Fruit fly (Drosophila melanogaster) whole organism, embryonic: ENCODE results near the gene lva.

Experiments used
- Aef1 ChIP-seq: fragments of 200-800 bp; sonication (Bioruptor generic); IDR thresholded peaks from 3 replicates; pipeline ENCODE4 v1.3.6; 2022; ENCODE audit warnings: missing biosample characterization, missing genetic modification characterization
- Blimp-1 ChIP-seq: fragments of 200-800 bp; sonication (Bioruptor generic); optimal IDR thresholded peaks from 3 replicates; lab custom pipeline; 2018; ENCODE audit warnings: missing biosample characterization, missing genetic modification characterization, mild to moderate bottlenecking, moderate library complexity, missing genetic modification reagents
- Bteb2 ChIP-seq: fragments of 200-800 bp; sonication (Bioruptor generic); optimal IDR thresholded peaks from 2 replicates; lab custom pipeline; 2016; ENCODE audit warnings: missing biosample characterization, missing genetic modification characterization
- CG11504 ChIP-seq: fragments of 200-800 bp; sonication (Bioruptor generic); optimal IDR thresholded peaks from 3 replicates; lab custom pipeline; 2019; ENCODE audit warnings: missing biosample characterization, mild to moderate bottlenecking, missing genetic modification characterization, moderate library complexity
- CG12391 ChIP-seq: fragments of 200-800 bp; sonication (Bioruptor generic); optimal IDR thresholded peaks from 3 replicates; lab custom pipeline; 2018; ENCODE audit warnings: missing biosample characterization, mild to moderate bottlenecking, missing genetic modification characterization, moderate library complexity
- CG13123 ChIP-seq: fragments of 200-800 bp; sonication (Bioruptor generic); optimal IDR thresholded peaks from 2 replicates; lab custom pipeline; 2016; ENCODE audit warnings: missing biosample characterization, missing genetic modification characterization
- CG16815 ChIP-seq: fragments of 200-800 bp; sonication (Bioruptor generic); optimal IDR thresholded peaks from 3 replicates; lab custom pipeline; 2017; ENCODE audit warnings: missing biosample characterization, mild to moderate bottlenecking, missing genetic modification characterization
- CG17385 ChIP-seq: fragments of 200-800 bp; sonication (Bioruptor generic); optimal IDR thresholded peaks from 3 replicates; lab custom pipeline; 2018; ENCODE audit warnings: missing biosample characterization, mild to moderate bottlenecking, missing genetic modification characterization
- CG17912 ChIP-seq: fragments of 200-800 bp; sonication (Bioruptor generic); optimal IDR thresholded peaks from 2 replicates; lab custom pipeline; 2018; ENCODE audit warnings: missing biosample characterization, mild to moderate bottlenecking, missing genetic modification characterization
- CG2120 ChIP-seq: fragments of 200-800 bp; sonication (Bioruptor generic); optimal IDR thresholded peaks from 3 replicates; lab custom pipeline; 2016; ENCODE audit warnings: missing biosample characterization, missing genetic modification characterization
- CG2678 ChIP-seq: fragments of 200-800 bp; sonication (Bioruptor generic); optimal IDR thresholded peaks from 3 replicates; lab custom pipeline; 2019; ENCODE audit warnings: missing biosample characterization, mild to moderate bottlenecking, missing genetic modification characterization, moderate library complexity
- CG32532 ChIP-seq: fragments of 200-800 bp; sonication (Bioruptor generic); IDR thresholded peaks from 2 replicates; pipeline ENCODE4 v1.3.6; 2022; ENCODE audit warnings: missing biosample characterization, missing genetic modification characterization
- CG3995 ChIP-seq: fragments of 200-800 bp; sonication (Bioruptor generic); optimal IDR thresholded peaks from 3 replicates; lab custom pipeline; 2016; ENCODE audit warnings: missing biosample characterization, missing genetic modification characterization
- CG4424 ChIP-seq: fragments of 200-800 bp; sonication (Bioruptor generic); optimal IDR thresholded peaks from 3 replicates; lab custom pipeline; 2016; ENCODE audit warnings: missing biosample characterization, missing genetic modification characterization
- CG4707 ChIP-seq: fragments of 200-800 bp; sonication (Bioruptor generic); optimal IDR thresholded peaks from 2 replicates; lab custom pipeline; 2018; ENCODE audit warnings: missing biosample characterization, mild to moderate bottlenecking, missing genetic modification characterization, moderate library complexity
- CG7556 ChIP-seq: fragments of 200-800 bp; sonication (Bioruptor generic); optimal IDR thresholded peaks from 2 replicates; lab custom pipeline; 2017; ENCODE audit warnings: missing biosample characterization, mild to moderate bottlenecking, missing genetic modification characterization
- CG7786 ChIP-seq: fragments of 200-800 bp; sonication (Bioruptor generic); optimal IDR thresholded peaks from 2 replicates; lab custom pipeline; 2016; ENCODE audit warnings: missing biosample characterization, missing genetic modification characterization
- CG7839 ChIP-seq: fragments of 200-800 bp; sonication (Bioruptor generic); optimal IDR thresholded peaks from 3 replicates; lab custom pipeline; 2018; ENCODE audit warnings: missing biosample characterization, mild to moderate bottlenecking, missing genetic modification characterization, moderate library complexity
- CG9932 ChIP-seq: fragments of 200-800 bp; sonication (Bioruptor generic); IDR thresholded peaks from 2 replicates; pipeline ENCODE4 v1.3.6; 2022; ENCODE audit warnings: missing biosample characterization, missing genetic modification characterization
- CrebB ChIP-seq: fragments of 200-800 bp; sonication (Bioruptor generic); optimal IDR thresholded peaks from 3 replicates; lab custom pipeline; 2018; ENCODE audit warnings: missing biosample characterization, mild to moderate bottlenecking, missing genetic modification characterization
- D19A ChIP-seq: fragments of 200-800 bp; optimal IDR thresholded peaks from 3 replicates; lab custom pipeline; 2019; ENCODE audit warnings: missing biosample characterization, mild to moderate bottlenecking, missing genetic modification characterization, moderate library complexity
- Dbx ChIP-seq: fragments of 200-800 bp; sonication (Bioruptor generic); IDR thresholded peaks from 3 replicates; pipeline ENCODE4 v1.3.6; 2022; ENCODE audit warnings: missing biosample characterization, missing genetic modification characterization
- Deaf1 ChIP-seq: fragments of 200-800 bp; optimal IDR thresholded peaks from 3 replicates; lab custom pipeline; 2019; ENCODE audit warnings: missing biosample characterization, mild to moderate bottlenecking, missing genetic modification characterization, moderate library complexity
- HLH54F ChIP-seq: fragments of 200-800 bp; sonication (Bioruptor generic); optimal IDR thresholded peaks from 3 replicates; lab custom pipeline; 2016; ENCODE audit warnings: missing biosample characterization, missing genetic modification characterization
- Hand ChIP-seq: fragments of 200-800 bp; sonication (Bioruptor generic); optimal IDR thresholded peaks from 2 replicates; lab custom pipeline; 2017; ENCODE audit warnings: mild to moderate bottlenecking, missing biosample characterization, missing genetic modification reagents, missing genetic modification characterization
- Med ChIP-seq: fragments of 200-800 bp; sonication (Bioruptor generic); peaks from one replicate; lab custom pipeline; 2016; ENCODE audit warnings: missing biosample characterization, missing genetic modification characterization, mild to moderate bottlenecking, inconsistent platforms, moderate library complexity
- Meics ChIP-seq: fragments of 200-800 bp; sonication (Bioruptor generic); optimal IDR thresholded peaks from 2 replicates; lab custom pipeline; 2017; ENCODE audit warnings: missing biosample characterization, mild to moderate bottlenecking, missing genetic modification characterization
- Mes4 ChIP-seq: fragments of 200-800 bp; sonication (Bioruptor generic); optimal IDR thresholded peaks from 2 replicates; lab custom pipeline; 2016; ENCODE audit warnings: missing biosample characterization, missing genetic modification characterization
- Oaz ChIP-seq: fragments of 200-800 bp; sonication (Bioruptor generic); IDR thresholded peaks from 2 replicates; pipeline ENCODE4 v1.3.6; 2022; ENCODE audit warnings: missing biosample characterization, missing genetic modification characterization
- Optix ChIP-seq: fragments of 200-800 bp; sonication (Bioruptor generic); IDR thresholded peaks from 3 replicates; pipeline ENCODE4 v1.3.6; 2022; ENCODE audit warnings: missing biosample characterization, missing genetic modification characterization
- Ptx1 ChIP-seq: fragments of 200-800 bp; sonication (Bioruptor generic); IDR thresholded peaks from 2 replicates; pipeline ENCODE4 v1.3.6; 2022; ENCODE audit warnings: missing biosample characterization, missing genetic modification characterization
- Spps ChIP-seq: fragments of 200-800 bp; sonication (Bioruptor generic); optimal IDR thresholded peaks from 2 replicates; lab custom pipeline; 2018; ENCODE audit warnings: missing biosample characterization, mild to moderate bottlenecking, missing genetic modification characterization
- YL-1 ChIP-seq: fragments of 200-800 bp; sonication (Bioruptor generic); optimal IDR thresholded peaks from 3 replicates; lab custom pipeline; 2017; ENCODE audit warnings: missing biosample characterization, mild to moderate bottlenecking, missing genetic modification characterization
- croc ChIP-seq: fragments of 200-800 bp; sonication (Bioruptor generic); conservative IDR thresholded peaks from 3 replicates; pipeline ENCODE4 v1.3.6; 2022; ENCODE audit warnings: missing biosample characterization, missing genetic modification characterization
- dan ChIP-seq: fragments of 200-800 bp; sonication (Bioruptor generic); IDR thresholded peaks from 2 replicates; pipeline ENCODE4 v1.3.6; 2022; ENCODE audit warnings: missing biosample characterization, missing genetic modification characterization
- danr ChIP-seq: fragments of 200-800 bp; sonication (Bioruptor generic); IDR thresholded peaks from 2 replicates; pipeline ENCODE4 v1.3.6; 2022; ENCODE audit warnings: missing biosample characterization, missing genetic modification characterization
- dmrt99B ChIP-seq: fragments of 200-800 bp; sonication (Bioruptor generic); optimal IDR thresholded peaks from 2 replicates; lab custom pipeline; 2018; ENCODE audit warnings: missing biosample characterization, mild to moderate bottlenecking, missing genetic modification characterization, moderate library complexity
- dysf ChIP-seq: fragments of 200-800 bp; sonication (Bioruptor generic); IDR thresholded peaks from 3 replicates; pipeline ENCODE4 v1.3.6; 2022; ENCODE audit warnings: missing biosample characterization, missing genetic modification characterization
- esg ChIP-seq: fragments of 200-800 bp; sonication (Bioruptor generic); conservative IDR thresholded peaks from 2 replicates; pipeline ENCODE4 v1.3.6; 2022; ENCODE audit warnings: missing biosample characterization, missing genetic modification characterization
- gem ChIP-seq: fragments of 200-800 bp; sonication (Bioruptor generic); optimal IDR thresholded peaks from 2 replicates; lab custom pipeline; 2019; ENCODE audit warnings: missing biosample characterization, mild to moderate bottlenecking, missing genetic modification characterization, moderate library complexity
- grau ChIP-seq: fragments of 200-800 bp; optimal IDR thresholded peaks from 3 replicates; lab custom pipeline; 2019; ENCODE audit warnings: missing biosample characterization, mild to moderate bottlenecking, missing genetic modification characterization, moderate library complexity
- hbn ChIP-seq: fragments of 200-800 bp; sonication (Bioruptor generic); IDR thresholded peaks from 2 replicates; pipeline ENCODE4 v1.3.6; 2022; ENCODE audit warnings: missing biosample characterization, missing genetic modification characterization; ENCODE audit not compliant: partially characterized antibody
- peb ChIP-seq: fragments of 200-800 bp; sonication (Bioruptor generic); IDR thresholded peaks from 2 replicates; pipeline ENCODE4 v1.3.6; 2022; ENCODE audit warnings: missing biosample characterization, missing genetic modification characterization
- pita ChIP-seq: fragments of 200-800 bp; sonication (Bioruptor generic); optimal IDR thresholded peaks from 2 replicates; lab custom pipeline; 2017; ENCODE audit warnings: missing biosample characterization, mild to moderate bottlenecking, missing genetic modification characterization
- row ChIP-seq: fragments of 200-800 bp; sonication (Bioruptor generic); IDR thresholded peaks from 3 replicates; pipeline ENCODE4 v1.3.6; 2022; ENCODE audit warnings: missing biosample characterization, missing genetic modification characterization
- run ChIP-seq: fragments of 200-800 bp; sonication (Bioruptor generic); optimal IDR thresholded peaks from 3 replicates; lab custom pipeline; 2018; ENCODE audit warnings: missing biosample characterization, mild to moderate bottlenecking, missing genetic modification characterization
- sens ChIP-seq: fragments of 200-800 bp; sonication (Bioruptor generic); peaks from one replicate; lab custom pipeline; 2016; ENCODE audit warnings: missing biosample characterization, missing genetic modification characterization
- sima ChIP-seq: fragments of 200-800 bp; sonication (Bioruptor generic); optimal IDR thresholded peaks from 2 replicates; lab custom pipeline; 2016; ENCODE audit warnings: missing biosample characterization, missing genetic modification characterization
- sisA ChIP-seq: fragments of 200-800 bp; sonication (Bioruptor generic); IDR thresholded peaks from 2 replicates; pipeline ENCODE4 v1.3.6; 2022; ENCODE audit warnings: missing biosample characterization, missing genetic modification characterization
- toy ChIP-seq: fragments of 200-800 bp; sonication (Bioruptor generic); IDR thresholded peaks from 2 replicates; pipeline ENCODE4 v1.3.6; 2022; ENCODE audit warnings: missing biosample characterization, missing genetic modification characterization
- vvl ChIP-seq: fragments of 200-800 bp; sonication (Bioruptor generic); IDR thresholded peaks from 2 replicates; pipeline ENCODE4 v1.3.6; 2022; ENCODE audit warnings: missing biosample characterization, missing genetic modification characterization
- zfh2 ChIP-seq: fragments of 200-800 bp; sonication (Bioruptor generic); optimal IDR thresholded peaks from 2 replicates; lab custom pipeline; 2016; ENCODE audit warnings: missing biosample characterization, missing genetic modification characterization

The lva gene

dm6 chrX:3928520-3928919 lies 36.6 kb downstream of the lva start:
- TF ChIP-seq CG7786 (GFP tag; lab: Kevin White, UChicago) (no peak), CG9932 (GFP tag; lab: Robert Waterston, UW) (no peak), CG3995 (GFP tag; lab: Kevin White, UChicago) (no peak), pita (GFP tag; lab: Kevin White, UChicago) (no peak), Aef1 (GFP tag; lab: Robert Waterston, UW) (no peak), dmrt99B (tag; lab: Kevin White, UChicago) (peak; percentile 25), Med (peak; percentile 88), Dbx (GFP tag; lab: Robert Waterston, UW) (no peak), CG32532 (GFP tag; lab: Robert Waterston, UW) (0 out of 2 replicates have a peak, but pooled peaks have one; percentile 12), Blimp-1 (GFP tag; lab: Kevin White, UChicago) (no peak), CG12391 (tag; lab: Kevin White, UChicago) (no peak), CG11504 (peak; percentile 15), CG4424 (GFP tag; lab: Kevin White, UChicago) (no peak), CG4707 (GFP tag; lab: Kevin White, UChicago) (no peak), Mes4 (GFP tag; lab: Kevin White, UChicago) (no peak), dysf (GFP tag; lab: Robert Waterston, UW) (no peak), hbn (GFP tag; lab: Robert Waterston, UW) (no peak), YL-1 (GFP tag; lab: Kevin White, UChicago) (no peak), Meics (GFP tag; lab: Kevin White, UChicago) (peak; percentile 17), CG16815 (GFP tag; lab: Kevin White, UChicago) (no peak), CG17912 (GFP tag; lab: Kevin White, UChicago) (no peak), HLH54F (GFP tag; lab: Kevin White, UChicago) (no peak), sens (GFP tag; lab: Kevin White, UChicago) (peak; percentile 27), Optix (no peak), croc (no peak), CG7839 (tag; lab: Kevin White, UChicago) (peak; percentile 29), D19A (no peak), danr (GFP tag; lab: Robert Waterston, UW) (no peak), peb (no peak), Bteb2 (no peak), grau (tag; lab: Kevin White, UChicago) (no peak), CG7556 (no peak), Ptx1 (0 out of 2 replicates have a peak, but pooled peaks have one; percentile 20), row (GFP tag; lab: Robert Waterston, UW) (0 out of 3 replicates have a peak, but pooled peaks have one; percentile 12), Deaf1 (tag; lab: Kevin White, UChicago) (no peak), dan (GFP tag; lab: Robert Waterston, UW) (no peak), vvl (GFP tag; lab: Robert Waterston, UW) (peak; percentile 20; the same call in 1 of the 2 replicates), toy (no peak), Oaz (GFP tag; lab: Robert Waterston, UW) (no peak), Hand (GFP tag; lab: Kevin White, UChicago) (no peak), zfh2 (GFP tag; lab: Kevin White, UChicago) (no peak), CG2120 (peak; percentile 43), CG2678 (tag; lab: Kevin White, UChicago) (peak; percentile 3), CrebB (tag; lab: Kevin White, UChicago) (no peak), Spps (tag; lab: Kevin White, UChicago) (no peak), CG17385 (GFP tag; lab: Kevin White, UChicago) (no peak), esg (GFP tag; lab: Robert Waterston, UW) (0 out of 2 replicates have a peak, but pooled peaks have one; percentile 17), run (no peak), sima (peak; percentile 17), gem (tag; lab: Kevin White, UChicago) (peak; percentile 10), CG13123 (GFP tag; lab: Kevin White, UChicago) (no peak), sisA (peak; percentile 5; the same call in 1 of the 2 replicates)
